Worm (Caenorhabditis elegans) whole organism, mixed stage, embryonic: ENCODE measurements around the gene C44H9.7.
A peak's percentile ranks its signal among the peaks of the same experiment; 100 is the strongest.

Experiments used
- M03D4.4 ChIP-seq: sonication (generic microtip); optimal IDR thresholded peaks from 2 replicates; lab custom pipeline; 2017; ENCODE audit warnings: mild to moderate bottlenecking, missing genetic modification characterization, missing compliant biosample characterization
- bed-3 ChIP-seq: fragments of 200-800 bp; sonication (Bioruptor generic); optimal IDR thresholded peaks from 3 replicates; lab custom pipeline; 2018; ENCODE audit warnings: mild to moderate bottlenecking, missing genetic modification characterization, moderate library complexity, missing compliant biosample characterization
- blmp-1 ChIP-seq: fragments of 150-350 bp; optimal IDR thresholded peaks from 2 replicates; lab custom pipeline; 2014; ENCODE audit warnings: missing biosample characterization, missing genetic modification characterization
- ceh-39 ChIP-seq: fragments of 150-350 bp; optimal IDR thresholded peaks from 2 replicates; lab custom pipeline; 2014; ENCODE audit warnings: missing biosample characterization, missing genetic modification characterization
- ces-1 ChIP-seq: fragments of 150-350 bp; optimal IDR thresholded peaks from 2 replicates; lab custom pipeline; 2014; ENCODE audit warnings: missing biosample characterization, missing genetic modification reagents, missing genetic modification characterization
- cnd-1 ChIP-seq: fragments of 200-800 bp; sonication (Bioruptor generic); optimal IDR thresholded peaks from 2 replicates; lab custom pipeline; 2018; ENCODE audit warnings: mild to moderate bottlenecking, missing genetic modification characterization, missing compliant biosample characterization
- drap-1 ChIP-seq: fragments of 200-800 bp; sonication (Bioruptor generic); optimal IDR thresholded peaks from 3 replicates; lab custom pipeline; 2018; ENCODE audit warnings: mild to moderate bottlenecking, missing genetic modification characterization, missing compliant biosample characterization
- elt-1 ChIP-seq: sonication (generic microtip); optimal IDR thresholded peaks from 2 replicates; lab custom pipeline; 2017; ENCODE audit warnings: missing genetic modification characterization, mild to moderate bottlenecking, missing compliant biosample characterization, antibody characterized with exemption, moderate library complexity, borderline replicate concordance; ENCODE audit not compliant: insufficient read depth
- elt-3 ChIP-seq: fragments of 150-350 bp; optimal IDR thresholded peaks from 2 replicates; lab custom pipeline; 2014; ENCODE audit warnings: missing biosample characterization, missing genetic modification characterization
- flh-1 ChIP-seq: fragments of 200-800 bp; sonication (Bioruptor generic); optimal IDR thresholded peaks from 2 replicates; lab custom pipeline; 2018; ENCODE audit warnings: mild to moderate bottlenecking, missing genetic modification characterization, moderate library complexity, missing compliant biosample characterization
- ham-2 ChIP-seq: fragments of 200-800 bp; sonication (Bioruptor generic); optimal IDR thresholded peaks from 2 replicates; lab custom pipeline; 2018; ENCODE audit warnings: mild to moderate bottlenecking, missing genetic modification characterization, missing compliant biosample characterization
- hlh-1 ChIP-seq: fragments of 150-350 bp; optimal IDR thresholded peaks from 2 replicates; lab custom pipeline; 2014; ENCODE audit warnings: missing biosample characterization, missing genetic modification reagents, missing genetic modification characterization
- lin-13 ChIP-seq: fragments of 150-350 bp; optimal IDR thresholded peaks from 2 replicates; lab custom pipeline; 2014; ENCODE audit warnings: missing biosample characterization, missing genetic modification characterization
- lsy-2 ChIP-seq: fragments of 150-350 bp; optimal IDR thresholded peaks from 2 replicates; lab custom pipeline; 2014; ENCODE audit warnings: missing biosample characterization, missing genetic modification characterization
- mep-1 ChIP-seq: fragments of 150-350 bp; optimal IDR thresholded peaks from 2 replicates; lab custom pipeline; 2017; ENCODE audit warnings: missing biosample characterization, missing genetic modification reagents, missing genetic modification characterization, inconsistent platforms
- mls-2 ChIP-seq: sonication (generic microtip); optimal IDR thresholded peaks from 2 replicates; lab custom pipeline; 2016; ENCODE audit warnings: mild to moderate bottlenecking, missing genetic modification characterization, moderate library complexity, missing compliant biosample characterization
- nhr-12 ChIP-seq: fragments of 150-350 bp; optimal IDR thresholded peaks from 2 replicates; lab custom pipeline; 2014; ENCODE audit warnings: missing biosample characterization, missing genetic modification characterization
- nhr-2 ChIP-seq: fragments of 150-350 bp; optimal IDR thresholded peaks from 2 replicates; lab custom pipeline; 2014; ENCODE audit warnings: missing biosample characterization, missing genetic modification characterization
- nhr-237 ChIP-seq: fragments of 150-350 bp; optimal IDR thresholded peaks from 2 replicates; lab custom pipeline; 2014; ENCODE audit warnings: missing biosample characterization, missing genetic modification characterization
- nhr-28 ChIP-seq: fragments of 150-350 bp; optimal IDR thresholded peaks from 2 replicates; lab custom pipeline; 2014; ENCODE audit warnings: missing biosample characterization, missing genetic modification characterization
- pha-4 ChIP-seq: fragments of 150-350 bp; optimal IDR thresholded peaks from 2 replicates; lab custom pipeline; 2018; ENCODE audit warnings: missing biosample characterization, missing genetic modification reagents, missing genetic modification characterization
- sem-2 ChIP-seq: fragments of 200-800 bp; sonication (Bioruptor generic); optimal IDR thresholded peaks from 2 replicates; lab custom pipeline; 2018; ENCODE audit warnings: mild to moderate bottlenecking, missing genetic modification characterization, missing compliant biosample characterization
- snpc-4 ChIP-seq: fragments of 150-350 bp; optimal IDR thresholded peaks from 2 replicates; lab custom pipeline; 2014; ENCODE audit warnings: missing biosample characterization, missing genetic modification characterization
- tbx-8 ChIP-seq: fragments of 200-800 bp; sonication (Bioruptor generic); optimal IDR thresholded peaks from 2 replicates; lab custom pipeline; 2018; ENCODE audit warnings: mild to moderate bottlenecking, missing genetic modification characterization, moderate library complexity, missing compliant biosample characterization
- unc-120 ChIP-seq: sonication (generic microtip); optimal IDR thresholded peaks from 2 replicates; lab custom pipeline; 2017; ENCODE audit warnings: missing genetic modification characterization, missing compliant biosample characterization; ENCODE audit not compliant: poor library complexity, severe bottlenecking
- unc-62 ChIP-seq: fragments of 150-350 bp; optimal IDR thresholded peaks from 2 replicates; lab custom pipeline; 2014; ENCODE audit warnings: missing biosample characterization, missing genetic modification reagents, missing genetic modification characterization
- zip-8 ChIP-seq: fragments of 150-350 bp; optimal IDR thresholded peaks from 2 replicates; lab custom pipeline; 2014; ENCODE audit warnings: missing biosample characterization, missing genetic modification characterization
- ztf-11 ChIP-seq: fragments of 150-350 bp; optimal IDR thresholded peaks from 2 replicates; lab custom pipeline; 2014; ENCODE audit warnings: missing biosample characterization, missing genetic modification characterization

C44H9.7 gene

ce11 chrV:12854766-12855165 is at the start of gene C44H9.7:
Gene C44H9.7, minus strand, starts transcription at chrV:12854866.
- TF ChIP-seq zip-8 (no peak), cnd-1 (tag; lab: Kevin White, UChicago) (no peak)

- TF ChIP-seq blmp-1 (tag; lab: Kevin White, UChicago) (no peak), drap-1 (GFP tag; lab: Kevin White, UChicago) (no peak), flh-1 (GFP tag; lab: Kevin White, UChicago) (no peak), ceh-39 (tag; lab: Kevin White, UChicago) (no peak), M03D4.4 (tag; lab: Kevin White, UChicago) (no peak), cnd-1 (tag; lab: Kevin White, UChicago) (no peak), tbx-8 (GFP tag; lab: Kevin White, UChicago) (no peak), mep-1 (tag; lab: Kevin White, UChicago) (no peak)
These were observed 49.4 kb upstream of the C44H9.7 start, which contains the start of gene ttr-27 for ce11 chrV:12904054-12904453. Gene ttr-27, minus strand, starts transcription at chrV:12904098.

- TF ChIP-seq ces-1 (peak; percentile 89), lsy-2 (tag; lab: Kevin White, UChicago) (no peak)
- TF ChIP-seq, all 35 proteins: peak for 1
These were observed 46.6 kb upstream of the C44H9.7 start for ce11 chrV:12901301-12901700.

- peak; percentile 58 for TF ChIP-seq ces-1
- no peak for TF ChIP-seq ceh-39 (tag; lab: Kevin White, UChicago)
- peak; percentile 53 for TF ChIP-seq unc-62 (GFP tag; lab: Kevin White, UChicago)
- TF ChIP-seq zip-8: no peak
- TF ChIP-seq cnd-1 (tag; lab: Kevin White, UChicago): no peak
- TF ChIP-seq mls-2 (tag; lab: Kevin White, UChicago): no peak
- no peak for TF ChIP-seq elt-3
- no peak for TF ChIP-seq drap-1 (GFP tag; lab: Kevin White, UChicago)
- no peak for TF ChIP-seq lin-13
- TF ChIP-seq nhr-12 (tag; lab: Kevin White, UChicago): no peak
- no peak for TF ChIP-seq flh-1 (GFP tag; lab: Kevin White, UChicago)
- TF ChIP-seq tbx-8 (GFP tag; lab: Kevin White, UChicago): no peak
- no peak for TF ChIP-seq ztf-11 (tag; lab: Kevin White, UChicago)
- TF ChIP-seq, all 35 proteins: peak for 2
These were observed 44.0 kb upstream of the C44H9.7 start for ce11 chrV:12898583-12899232.

ce11 chrV:12897338-12897737 is 42.7 kb upstream of the C44H9.7 start:
- TF ChIP-seq elt-1 (tag; lab: Kevin White, UChicago) (peak; percentile 50), ham-2 (peak; percentile 40), hlh-1 (tag; lab: Kevin White, UChicago) (peak; percentile 35), cnd-1 (tag; lab: Kevin White, UChicago) (no peak), drap-1 (GFP tag; lab: Kevin White, UChicago) (no peak), ces-1 (peak; percentile 95), snpc-4 (tag; lab: Kevin White, UChicago) (no peak), nhr-2 (tag; lab: Kevin White, UChicago) (peak; percentile 24), nhr-28 (tag; lab: Kevin White, UChicago) (no peak), flh-1 (GFP tag; lab: Kevin White, UChicago) (no peak), blmp-1 (tag; lab: Kevin White, UChicago) (no peak), tbx-8 (GFP tag; lab: Kevin White, UChicago) (no peak), mep-1 (tag; lab: Kevin White, UChicago) (peak; percentile 73)

ce11 chrV:12896850-12897249 is 42.2 kb upstream of the C44H9.7 start:
- no peak for TF ChIP-seq elt-1 (tag; lab: Kevin White, UChicago)
- no peak for TF ChIP-seq blmp-1 (tag; lab: Kevin White, UChicago)
- TF ChIP-seq lsy-2 (tag; lab: Kevin White, UChicago): no peak
- peak; percentile 80 for TF ChIP-seq unc-62 (GFP tag; lab: Kevin White, UChicago)
- TF ChIP-seq nhr-237 (tag; lab: Kevin White, UChicago): no peak
- no peak for TF ChIP-seq sem-2 (GFP tag; lab: Kevin White, UChicago)
- peak; percentile 15 for TF ChIP-seq mls-2 (tag; lab: Kevin White, UChicago)
- TF ChIP-seq hlh-1 (tag; lab: Kevin White, UChicago): peak; percentile 95
- TF ChIP-seq bed-3 (GFP tag; lab: Kevin White, UChicago): no peak
- no peak for TF ChIP-seq ztf-11 (tag; lab: Kevin White, UChicago)
- no peak for TF ChIP-seq snpc-4 (tag; lab: Kevin White, UChicago)
- no peak for TF ChIP-seq pha-4 (tag; lab: Kevin White, UChicago)
- peak; percentile 57 for TF ChIP-seq unc-120 (tag; lab: Kevin White, UChicago)
- no peak for TF ChIP-seq ces-1
- no peak for TF ChIP-seq ham-2
- TF ChIP-seq elt-3: no peak
